Fruit fly (Drosophila melanogaster): ENCODE data around the gene hng3.

The hng3 gene

DNA sequence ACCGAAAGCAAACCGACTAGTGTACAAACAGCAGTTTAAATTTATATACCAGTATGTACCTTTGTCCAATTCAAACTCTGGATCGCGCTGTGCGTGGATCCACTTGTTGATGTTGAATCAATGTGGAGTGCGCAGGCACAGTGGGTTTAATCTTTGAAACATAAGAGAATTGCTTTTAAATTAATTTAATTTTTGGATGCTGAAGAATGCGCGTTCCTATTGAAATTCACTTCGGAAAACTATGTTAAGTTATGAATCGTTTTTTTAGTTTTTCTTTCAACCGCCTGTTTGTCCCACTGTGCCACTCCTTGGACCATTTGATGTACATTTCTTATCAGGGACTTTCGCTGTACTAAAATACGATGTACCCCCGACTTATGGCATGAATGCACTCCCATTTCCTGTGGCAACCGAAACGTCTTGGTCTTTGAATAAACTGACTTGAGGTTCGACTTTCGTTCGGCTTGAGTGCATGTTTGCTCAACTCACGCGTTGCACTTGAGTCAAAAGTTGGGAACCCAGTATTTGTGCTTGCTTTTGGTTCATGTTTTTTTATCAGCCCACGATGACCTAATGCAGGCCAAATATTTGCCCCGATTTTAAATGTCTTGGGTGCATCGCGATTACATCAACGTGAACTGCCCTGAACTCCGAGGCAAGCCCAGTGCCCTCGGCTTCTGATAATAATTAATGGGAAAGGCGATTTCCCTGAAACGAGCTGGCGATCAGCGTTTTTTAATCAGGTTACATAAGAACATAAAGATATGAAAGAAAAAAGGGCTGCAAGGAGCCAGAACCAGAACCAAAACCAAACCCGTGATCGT, 30.6 kb downstream of the hng3 start (continued):
- peak; percentile 40; the same call in 1 of the 2 replicates for TF ChIP-seq al (GFP tag; IDR thresholded peaks at IDR 0.05)
- peak; percentile 50 for TF ChIP-seq fu2 (GFP tag; optimal IDR thresholded peaks at IDR 0.05)
- no peak for TF ChIP-seq CG13894 (tag; optimal IDR thresholded peaks at IDR 0.05)
- TF ChIP-seq CG8924 (tag; optimal IDR thresholded peaks at IDR 0.05) = peak; percentile 95
- peak; percentile 74; the same call in 1 of the 3 replicates for TF ChIP-seq C15 (GFP tag; IDR thresholded peaks at IDR 0.05)
- no peak for TF ChIP-seq Deaf1 (tag; optimal IDR thresholded peaks at IDR 0.05)
- peak; percentile 88 for TF ChIP-seq p53 (GFP tag; optimal IDR thresholded peaks at IDR 0.05)
- TF ChIP-seq lov (optimal IDR thresholded peaks at IDR 0.05) = no peak
- TF ChIP-seq lov (GFP tag; IDR thresholded peaks at IDR 0.05) = peak; percentile 98
- peak; percentile 91 for TF ChIP-seq Sox102F (GFP tag; optimal IDR thresholded peaks at IDR 0.05)
- peak; percentile 97 for TF ChIP-seq CG2199 (GFP tag; IDR thresholded peaks at IDR 0.05)
- TF ChIP-seq unc-4 (GFP tag; IDR thresholded peaks at IDR 0.05; ENCODE audit: partially characterized antibody) = no peak
- TF ChIP-seq CG7556 (GFP tag; optimal IDR thresholded peaks at IDR 0.05) = peak; percentile 96
- no peak; the same call in 1 of the 2 replicates for TF ChIP-seq Taf1 (GFP tag; IDR thresholded peaks at IDR 0.05)
- TF ChIP-seq Doc3 (GFP tag; IDR thresholded peaks at IDR 0.05; ENCODE audit: partially characterized antibody) = no peak
- TF ChIP-seq cad (GFP tag; optimal IDR thresholded peaks at IDR 0.05) = no peak
- peak; percentile 89 for TF ChIP-seq CG14965 (GFP tag; optimal IDR thresholded peaks at IDR 0.05; ENCODE audit: borderline replicate concordance)
- TF ChIP-seq MTF-1 (GFP tag; optimal IDR thresholded peaks at IDR 0.05; ENCODE audit: borderline replicate concordance) = peak; percentile 89
- TF ChIP-seq Stat92E (GFP tag; optimal IDR thresholded peaks at IDR 0.05) = peak in 1 of 3 experiments; percentile 74
- TF ChIP-seq pnt (GFP tag; optimal IDR thresholded peaks at IDR 0.05) = peak; percentile 95
- TF ChIP-seq slp2 (GFP tag; optimal IDR thresholded peaks at IDR 0.05) = peak; percentile 96
- TF ChIP-seq ranshi (GFP tag; IDR thresholded peaks at IDR 0.05) = peak; percentile 91
- TF ChIP-seq Fer2 (tag; optimal IDR thresholded peaks at IDR 0.05) = peak; percentile 2
- peak; percentile 90 for TF ChIP-seq CG16815 (GFP tag; optimal IDR thresholded peaks at IDR 0.05)
- peak; percentile 62 for TF ChIP-seq caup (GFP tag; optimal IDR thresholded peaks at IDR 0.05; ENCODE audit: severe bottlenecking)
- peak; percentile 36 for TF ChIP-seq D19B (GFP tag; optimal IDR thresholded peaks at IDR 0.05)
- peak; percentile 95 for TF ChIP-seq CG6254 (GFP tag; optimal IDR thresholded peaks at IDR 0.05)
- TF ChIP-seq CG5180 (GFP tag; optimal IDR thresholded peaks at IDR 0.05) = peak; percentile 75
- TF ChIP-seq dan (GFP tag; IDR thresholded peaks at IDR 0.05) = peak; percentile 96
- peak; percentile 85 for TF ChIP-seq CG11723 (GFP tag; optimal IDR thresholded peaks at IDR 0.05)
- peak; percentile 89 for TF ChIP-seq Ssrp (tag; optimal IDR thresholded peaks at IDR 0.05)
- peak; percentile 10 to 26 for TF ChIP-seq insv (GFP tag; optimal IDR thresholded peaks at IDR 0.05)
- peak; percentile 63; the same call in 1 of the 2 replicates for TF ChIP-seq MBD-R2 (GFP tag; IDR thresholded peaks at IDR 0.05)
- peak; percentile 88 for TF ChIP-seq slou (GFP tag; optimal IDR thresholded peaks at IDR 0.05)
- no peak for TF ChIP-seq fru (optimal IDR thresholded peaks at IDR 0.05)
- peak; percentile 95 for TF ChIP-seq CG33213 (GFP tag; optimal IDR thresholded peaks at IDR 0.05)
- peak; percentile 74 for TF ChIP-seq CG3163 (GFP tag; optimal IDR thresholded peaks at IDR 0.05)
- TF ChIP-seq GATAe (GFP tag; conservative IDR thresholded peaks at IDR 0.05) = no peak; the same call in 1 of the 2 replicates
- peak; percentile 71 for TF ChIP-seq CG9817 (tag; optimal IDR thresholded peaks at IDR 0.05)
- TF ChIP-seq Oli (tag; optimal IDR thresholded peaks at IDR 0.05) = peak; percentile 91
- TF ChIP-seq CG13424 (tag; optimal IDR thresholded peaks at IDR 0.05) = peak; percentile 87
- TF ChIP-seq Bgb (GFP tag; IDR thresholded peaks at IDR 0.05; ENCODE audit: partially characterized antibody) = no peak
- peak; percentile 64 for TF ChIP-seq CG3281 (GFP tag; optimal IDR thresholded peaks at IDR 0.05)
- peak; percentile 93 for TF ChIP-seq Drgx (GFP tag; IDR thresholded peaks at IDR 0.05)
- peak; percentile 88 for TF ChIP-seq lbe (GFP tag; optimal IDR thresholded peaks at IDR 0.05)
- TF ChIP-seq CG3726 (GFP tag; IDR thresholded peaks at IDR 0.05) = peak; percentile 96
- peak; percentile 94 for TF ChIP-seq CG30403 (GFP tag; optimal IDR thresholded peaks at IDR 0.05)
- TF ChIP-seq Meics (GFP tag; optimal IDR thresholded peaks at IDR 0.05) = peak; percentile 63

All from whole organism, embryonic.